Fruit fly (Drosophila melanogaster): ENCODE results near the gene CG42540.

The CG42540 gene

dm6 chr3L:4624371-4625154, 68.7 kb downstream of the CG42540 start:
- peak; percentile 63 for TF ChIP-seq CG17801 (GFP tag; optimal IDR thresholded peaks at IDR 0.05; ENCODE audit: partially characterized antibody)

dm6 chr3L:4625387-4626386, 69.8 kb downstream of the CG42540 start, which contains the start of gene Src64B:
Src64B (minus strand) TSS chr3L:4626196.
- peak; percentile 44 for TF ChIP-seq CG17801 (GFP tag; optimal IDR thresholded peaks at IDR 0.05; ENCODE audit: partially characterized antibody)

- TF ChIP-seq CG17801 (GFP tag; optimal IDR thresholded peaks at IDR 0.05; ENCODE audit: partially characterized antibody) = no peak
These were observed 70.5 kb downstream of the CG42540 start, which contains the start of gene HDAC1 for dm6 chr3L:4626434-4626833. HDAC1 (plus strand) TSS chr3L:4626734.

dm6 chr3L:4627012-4627411, 71.1 kb downstream of the CG42540 start:
- TF ChIP-seq CG17801 (GFP tag; optimal IDR thresholded peaks at IDR 0.05; ENCODE audit: partially characterized antibody) = no peak

dm6 chr3L:4634689-4635088, 78.8 kb downstream of the CG42540 start, which contains the start of gene CG13716:
CG13716 (minus strand) TSS chr3L:4634789.
- no peak for TF ChIP-seq CG17801 (GFP tag; optimal IDR thresholded peaks at IDR 0.05; ENCODE audit: partially characterized antibody)
